Worm (Caenorhabditis elegans) whole organism, midembryonic: ENCODE data around the gene C50H2.4.

Experiments
- T22C8.4 ChIP-seq: fragments of 200-800 bp; sonication (Bioruptor generic); IDR thresholded peaks from 2 replicates; pipeline ENCODE4 v1.3.6; 2022; ENCODE audit warnings: missing genetic modification characterization, missing compliant biosample characterization
- flt-1 ChIP-seq: fragments of 200-800 bp; sonication (Bioruptor generic); IDR thresholded peaks from 2 replicates; pipeline ENCODE4 v1.3.6; 2022; ENCODE audit warnings: missing genetic modification characterization, missing compliant biosample characterization
- klf-2 ChIP-seq: fragments of 200-800 bp; sonication (Bioruptor generic); conservative IDR thresholded peaks from 2 replicates; pipeline ENCODE4 v1.3.6; 2022; ENCODE audit warnings: missing genetic modification reagents, missing genetic modification characterization, missing compliant biosample characterization
- med-1 ChIP-seq: sonication (generic microtip); optimal IDR thresholded peaks from 2 replicates; lab custom pipeline; 2017; ENCODE audit warnings: missing genetic modification characterization, mild to moderate bottlenecking, missing compliant biosample characterization, antibody characterized with exemption, missing genetic modification reagents; ENCODE audit not compliant: insufficient read depth
- ref-1 ChIP-seq: fragments of 200-800 bp; sonication (Bioruptor generic); conservative IDR thresholded peaks from 2 replicates; pipeline ENCODE4 v1.3.6; 2022; ENCODE audit warnings: missing genetic modification reagents, missing genetic modification characterization, missing compliant biosample characterization
- tab-1 ChIP-seq: fragments of 200-800 bp; sonication (Bioruptor generic); IDR thresholded peaks from 2 replicates; pipeline ENCODE4 v1.3.6; 2022; ENCODE audit warnings: missing genetic modification characterization, missing compliant biosample characterization
- ztf-23 ChIP-seq: fragments of 200-800 bp; sonication (Bioruptor generic); IDR thresholded peaks from 2 replicates; pipeline ENCODE4 v1.3.6; 2022; ENCODE audit warnings: missing genetic modification reagents, missing genetic modification characterization, missing compliant biosample characterization

DNA sequence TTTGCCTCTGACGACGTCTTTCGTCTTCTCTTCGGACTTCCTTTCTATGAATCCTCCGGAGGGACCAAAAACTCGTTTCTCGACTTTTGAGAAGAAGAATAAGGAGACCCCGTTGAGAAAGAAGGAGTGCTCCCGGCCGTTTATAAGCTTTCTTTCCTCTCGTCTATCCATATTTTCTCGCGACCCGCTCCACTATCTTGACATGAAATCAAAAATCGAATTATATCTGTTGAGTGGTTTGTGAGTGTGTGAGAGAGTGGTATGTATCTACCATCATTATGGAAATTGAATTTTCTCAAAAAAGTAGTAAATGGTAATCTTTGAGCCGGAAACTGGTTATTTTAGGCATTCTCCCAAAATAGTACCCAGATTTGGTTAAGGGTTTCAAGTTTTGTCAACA, 5.6 kb upstream of the C50H2.4 start:
- no peak for TF ChIP-seq ztf-23
- TF ChIP-seq klf-2, result no peak
- no peak for TF ChIP-seq med-1
- no peak for TF ChIP-seq tab-1
- no peak for TF ChIP-seq T22C8.4 (GFP tag; lab: Robert Waterston, UW)
- no peak for TF ChIP-seq flt-1
- TF ChIP-seq ref-1 (GFP tag; lab: Robert Waterston, UW), result no peak
